Worm (Caenorhabditis elegans) whole organism, L1 larva: ENCODE data around the gene F26F12.3.

ENCODE experiments used
- C16A3.4 ChIP-seq: fragments of 150-350 bp; optimal IDR thresholded peaks from 2 replicates; lab custom pipeline; 2014; ENCODE audit warnings: missing biosample characterization, missing genetic modification characterization
- F16B12.6 ChIP-seq: fragments of 150-350 bp; optimal IDR thresholded peaks from 2 replicates; lab custom pipeline; 2014; ENCODE audit warnings: missing biosample characterization, missing genetic modification characterization
- blmp-1 ChIP-seq: fragments of 150-350 bp; optimal IDR thresholded peaks from 2 replicates; lab custom pipeline; 2014; ENCODE audit warnings: missing biosample characterization, missing genetic modification characterization
- dsc-1 ChIP-seq: sonication (generic microtip); optimal IDR thresholded peaks from 2 replicates; lab custom pipeline; 2016; ENCODE audit warnings: mild to moderate bottlenecking, missing genetic modification characterization, missing compliant biosample characterization
- efl-1 ChIP-seq, 4 experiments: fragments of 150-350 bp; optimal IDR thresholded peaks in 3 of 4; peaks in 1 of 4; 1 replicate in 1 of 4; 2 replicates in 3 of 4; lab custom pipeline; 2014; ENCODE audit warnings: missing biosample characterization in 2 of 4, missing genetic modification characterization in 2 of 4, missing genetic modification reagents in 2 of 4
- efl-3 ChIP-seq: fragments of 200-800 bp; sonication (Bioruptor generic); optimal IDR thresholded peaks from 2 replicates; lab custom pipeline; 2018; ENCODE audit warnings: mild to moderate bottlenecking, missing genetic modification characterization, missing compliant biosample characterization
- fkh-4 ChIP-seq: sonication (generic microtip); optimal IDR thresholded peaks from 2 replicates; lab custom pipeline; 2016; ENCODE audit warnings: missing compliant biosample characterization, missing genetic modification characterization, borderline replicate concordance
- fkh-8 ChIP-seq: sonication (generic microtip); optimal IDR thresholded peaks from 2 replicates; lab custom pipeline; 2016; ENCODE audit warnings: mild to moderate bottlenecking, missing genetic modification characterization, missing compliant biosample characterization
- fos-1 ChIP-seq: fragments of 150-350 bp; optimal IDR thresholded peaks from 2 replicates; lab custom pipeline; 2014; ENCODE audit warnings: missing biosample characterization, missing genetic modification characterization
- grh-1 ChIP-seq: fragments of 200-800 bp; sonication (Bioruptor generic); IDR thresholded peaks from 2 replicates; pipeline ENCODE4 v1.3.6; 2022; ENCODE audit warnings: missing genetic modification reagents, missing genetic modification characterization, missing compliant biosample characterization
- hlh-17 ChIP-seq: fragments of 200-800 bp; sonication (Bioruptor generic); optimal IDR thresholded peaks from 2 replicates; lab custom pipeline; 2018; ENCODE audit warnings: missing genetic modification characterization, mild to moderate bottlenecking, missing compliant biosample characterization, moderate library complexity, borderline replicate concordance
- hlh-4 ChIP-seq: sonication (generic microtip); optimal IDR thresholded peaks from 2 replicates; lab custom pipeline; 2016; ENCODE audit warnings: mild to moderate bottlenecking, missing genetic modification characterization, missing compliant biosample characterization
- irx-1 ChIP-seq: sonication (generic microtip); optimal IDR thresholded peaks from 2 replicates; lab custom pipeline; 2016; ENCODE audit warnings: missing genetic modification characterization, missing compliant biosample characterization
- isw-1 ChIP-seq: fragments of 200-800 bp; sonication (Bioruptor generic); IDR thresholded peaks from 2 replicates; pipeline ENCODE4 v1.3.6; 2022; ENCODE audit warnings: missing genetic modification characterization, missing compliant biosample characterization
- lin-13 ChIP-seq: fragments of 150-350 bp; optimal IDR thresholded peaks from 2 replicates; lab custom pipeline; 2014; ENCODE audit warnings: missing biosample characterization, missing genetic modification reagents, missing genetic modification characterization
- lin-14 ChIP-seq: fragments of 200-800 bp; sonication (Bioruptor generic); optimal IDR thresholded peaks from 2 replicates; lab custom pipeline; 2018; ENCODE audit warnings: mild to moderate bottlenecking, missing genetic modification characterization, moderate library complexity, missing compliant biosample characterization
- lir-3 ChIP-seq: sonication (generic microtip); optimal IDR thresholded peaks from 2 replicates; lab custom pipeline; 2016; ENCODE audit warnings: mild to moderate bottlenecking, missing genetic modification characterization, moderate library complexity, missing compliant biosample characterization; ENCODE audit not compliant: poor library complexity
- mab-9 ChIP-seq: fragments of 200-800 bp; sonication (Bioruptor generic); IDR thresholded peaks from 2 replicates; pipeline ENCODE4 v1.3.6; 2022; ENCODE audit warnings: missing genetic modification reagents, missing genetic modification characterization, missing compliant biosample characterization
- mdl-1 ChIP-seq, 2 experiments: fragments of 150-350 bp; optimal IDR thresholded peaks; 2 replicates each; lab custom pipeline; 2014 to 2017; ENCODE audit warnings: missing biosample characterization in 2 of 2, missing genetic modification characterization in 2 of 2, inconsistent platforms in 1 of 2
- mef-2 ChIP-seq: fragments of 150-350 bp; optimal IDR thresholded peaks from 2 replicates; lab custom pipeline; 2014; ENCODE audit warnings: missing biosample characterization, missing genetic modification characterization
- mep-1 ChIP-seq: fragments of 150-350 bp; optimal IDR thresholded peaks from 2 replicates; lab custom pipeline; 2014; ENCODE audit warnings: missing biosample characterization, missing genetic modification characterization
- nhr-11 ChIP-seq: fragments of 150-350 bp; optimal IDR thresholded peaks from 2 replicates; lab custom pipeline; 2014; ENCODE audit warnings: missing biosample characterization, missing genetic modification characterization
- nhr-12 ChIP-seq: sonication (generic microtip); optimal IDR thresholded peaks from 2 replicates; lab custom pipeline; 2017; ENCODE audit warnings: missing biosample characterization, missing genetic modification characterization
- nhr-77 ChIP-seq: fragments of 150-350 bp; optimal IDR thresholded peaks from 2 replicates; lab custom pipeline; 2014; ENCODE audit warnings: missing biosample characterization, missing genetic modification characterization
- nhr-84 ChIP-seq: sonication (generic microtip); optimal IDR thresholded peaks from 2 replicates; lab custom pipeline; 2017; ENCODE audit warnings: missing biosample characterization, missing genetic modification characterization
- nhr-85 ChIP-seq: sonication (generic microtip); peaks from one replicate; lab custom pipeline; 2016; ENCODE audit warnings: missing genetic modification characterization, inconsistent platforms, missing compliant biosample characterization
- pag-3 ChIP-seq: sonication (generic microtip); optimal IDR thresholded peaks from 2 replicates; lab custom pipeline; 2017; ENCODE audit warnings: missing genetic modification characterization, mild to moderate bottlenecking, missing compliant biosample characterization, antibody characterized with exemption, borderline replicate concordance; ENCODE audit not compliant: insufficient read depth
- snpc-4 ChIP-seq: fragments of 150-350 bp; optimal IDR thresholded peaks from 2 replicates; lab custom pipeline; 2014; ENCODE audit warnings: missing biosample characterization, missing genetic modification characterization
- sox-4 ChIP-seq: sonication (generic microtip); optimal IDR thresholded peaks from 2 replicates; lab custom pipeline; 2016; ENCODE audit warnings: missing genetic modification characterization, missing compliant biosample characterization
- sup-37 ChIP-seq: fragments of 200-800 bp; sonication (Bioruptor generic); optimal IDR thresholded peaks from 2 replicates; lab custom pipeline; 2018; ENCODE audit warnings: mild to moderate bottlenecking, missing genetic modification characterization, missing compliant biosample characterization
- swsn-7 ChIP-seq: sonication (generic microtip); optimal IDR thresholded peaks from 2 replicates; lab custom pipeline; 2016; ENCODE audit warnings: missing genetic modification characterization, missing compliant biosample characterization
- tbx-2 ChIP-seq: sonication (generic microtip); optimal IDR thresholded peaks from 2 replicates; lab custom pipeline; 2016; ENCODE audit warnings: missing genetic modification characterization, missing compliant biosample characterization
- tlp-1 ChIP-seq: fragments of 150-350 bp; optimal IDR thresholded peaks from 2 replicates; lab custom pipeline; 2014; ENCODE audit warnings: missing biosample characterization, missing genetic modification characterization
- unc-62 ChIP-seq: fragments of 150-350 bp; optimal IDR thresholded peaks from 2 replicates; lab custom pipeline; 2014; ENCODE audit warnings: missing biosample characterization, missing genetic modification reagents, missing genetic modification characterization
- xbp-1 ChIP-seq: sonication (generic microtip); optimal IDR thresholded peaks from 2 replicates; lab custom pipeline; 2016; ENCODE audit warnings: missing genetic modification characterization, missing compliant biosample characterization
- zag-1 ChIP-seq: fragments of 150-350 bp; optimal IDR thresholded peaks from 2 replicates; lab custom pipeline; 2014; ENCODE audit warnings: missing biosample characterization, missing genetic modification characterization
- ztf-11 ChIP-seq, 2 experiments: sonication (generic microtip); optimal IDR thresholded peaks; 2 replicates each; lab custom pipeline; 2016 to 2017; ENCODE audit warnings: missing genetic modification characterization in 2 of 2, missing biosample characterization in 1 of 2, missing compliant biosample characterization in 1 of 2

F26F12.3 gene

DNA sequence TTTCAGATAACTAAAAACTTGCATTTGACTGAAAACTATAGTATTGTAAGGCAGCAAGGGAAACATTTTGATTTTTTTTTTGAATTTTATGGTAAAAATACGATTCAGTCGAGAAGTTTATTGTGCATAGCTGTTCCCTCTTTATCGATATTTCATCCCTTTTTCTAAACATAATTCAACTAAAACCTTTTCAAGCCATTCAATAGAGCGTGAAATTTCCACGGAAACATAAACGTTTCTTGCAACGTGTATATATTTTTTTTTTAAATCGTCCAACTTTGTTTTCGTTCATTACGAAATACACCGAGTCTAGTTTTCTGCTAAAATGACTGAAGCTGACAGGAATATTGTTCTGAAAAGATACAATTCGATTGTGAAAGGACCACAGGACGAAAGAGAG is 26.2 kb upstream of the F26F12.3 start, which contains the start of gene C02G6.2:
C02G6.2 (plus strand) TSS at position 301 of the 400 bp plus-strand sequence.
- TF ChIP-seq nhr-84 (tag; lab: Kevin White, UChicago) (no peak), nhr-12 (tag; lab: Kevin White, UChicago) (no peak), mdl-1 (tag; optimal IDR thresholded peaks at IDR 0.05; lab: Kevin White, UChicago) (no peak), mep-1 (tag; lab: Kevin White, UChicago) (no peak), lin-14 (GFP tag; lab: Kevin White, UChicago) (no peak), fkh-8 (tag; lab: Kevin White, UChicago) (no peak), fkh-4 (tag; lab: Kevin White, UChicago) (no peak), efl-3 (GFP tag; lab: Kevin White, UChicago) (no peak), mab-9 (GFP tag; lab: Robert Waterston, UW) (no peak), nhr-77 (no peak), xbp-1 (tag; lab: Kevin White, UChicago) (no peak), pag-3 (tag; lab: Kevin White, UChicago) (no peak), nhr-11 (tag; lab: Kevin White, UChicago) (no peak), irx-1 (tag; lab: Kevin White, UChicago) (no peak)

ce11 chrV:5869227-5869626 is 23.7 kb upstream of the F26F12.3 start, which contains the start of gene F26F12.4:
TSS of gene F26F12.4 (minus strand) at chrV:5869327.
- no peak for TF ChIP-seq mdl-1 (tag; optimal IDR thresholded peaks at IDR 0.05; lab: Kevin White, UChicago)
- no peak for TF ChIP-seq lin-13 (GFP tag; lab: Kevin White, UChicago)
- TF ChIP-seq snpc-4 (tag; lab: Kevin White, UChicago) = no peak
- no peak for TF ChIP-seq efl-1 (optimal IDR thresholded peaks at IDR 0.05; lab: Kevin White, UChicago)
- no peak for TF ChIP-seq efl-1 (GFP tag; optimal IDR thresholded peaks at IDR 0.05 in 1 of 2; lab: Kevin White, UChicago)
- TF ChIP-seq hlh-4 (tag; lab: Kevin White, UChicago) = no peak
- no peak for TF ChIP-seq C16A3.4 (tag; lab: Kevin White, UChicago)
- TF ChIP-seq mab-9 (GFP tag; lab: Robert Waterston, UW) = no peak
- TF ChIP-seq fos-1 (tag; lab: Kevin White, UChicago) = no peak

- no peak for TF ChIP-seq unc-62 (GFP tag; lab: Kevin White, UChicago)
- no peak for TF ChIP-seq F16B12.6 (tag; lab: Kevin White, UChicago)
- no peak for TF ChIP-seq mef-2
Observed at ce11 chrV:5865085-5865484, 19.6 kb upstream of the F26F12.3 start, which contains the start of gene F26F12.5. TSS of gene F26F12.5 (minus strand) at chrV:5865185.

DNA sequence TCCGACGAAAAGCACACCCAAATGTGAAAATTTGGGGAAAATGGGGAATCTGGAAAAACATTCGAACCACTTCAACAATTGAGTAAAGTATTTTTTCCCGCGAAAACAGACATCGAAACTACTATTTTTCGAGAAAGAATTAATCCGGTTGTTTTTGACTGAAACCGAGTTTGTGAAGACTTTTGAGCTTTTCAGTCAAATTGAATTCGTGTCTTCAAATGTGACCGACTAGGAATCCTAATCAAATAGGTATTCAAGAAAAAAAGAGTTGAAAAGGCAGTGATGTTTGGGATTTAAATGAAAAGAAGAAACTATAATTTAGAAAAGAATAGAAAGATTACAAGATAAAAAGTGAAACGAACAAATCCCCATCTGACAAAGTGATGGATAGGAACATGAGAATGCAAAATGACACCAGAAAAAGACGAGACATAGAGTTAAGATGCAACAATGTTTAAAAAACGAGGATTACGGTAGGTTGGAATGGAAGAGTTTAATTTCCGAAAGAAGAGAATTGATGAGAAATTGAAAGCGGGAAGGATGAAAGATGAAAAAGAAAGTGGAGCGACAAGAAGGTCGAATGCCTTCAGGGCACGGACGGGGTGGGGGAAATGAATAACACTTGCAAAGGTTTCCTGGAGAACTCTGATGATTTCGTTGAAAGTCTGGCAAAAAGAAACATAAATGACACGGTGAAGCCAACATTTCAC is 17.1 kb upstream of the F26F12.3 start, which contains the start of gene F26F12.8:
F26F12.8 (minus strand) TSS at position 51 of the 710 bp plus-strand sequence.
- TF ChIP-seq snpc-4 (tag; lab: Kevin White, UChicago) (no peak), tlp-1 (tag; lab: Kevin White, UChicago) (no peak), mab-9 (GFP tag; lab: Robert Waterston, UW) (no peak), blmp-1 (tag; lab: Kevin White, UChicago) (peak; percentile 59), tbx-2 (tag; lab: Kevin White, UChicago) (no peak), lin-14 (GFP tag; lab: Kevin White, UChicago) (peak; percentile 4), nhr-85 (peak; percentile 3), sup-37 (GFP tag; lab: Kevin White, UChicago) (no peak), isw-1 (GFP tag; lab: Robert Waterston, UW) (no peak), nhr-12 (tag; lab: Kevin White, UChicago) (no peak), ztf-11 (tag; optimal IDR thresholded peaks at IDR 0.05; lab: Kevin White, UChicago) (no peak)

- no peak for TF ChIP-seq swsn-7
- TF ChIP-seq dsc-1 (tag; lab: Kevin White, UChicago) = peak; percentile 78
- TF ChIP-seq lir-3 = no peak
- TF ChIP-seq zag-1 (tag; lab: Kevin White, UChicago) = no peak
- no peak for TF ChIP-seq grh-1 (GFP tag; lab: Robert Waterston, UW)
- TF ChIP-seq hlh-17 (GFP tag; lab: Kevin White, UChicago) = no peak
- no peak for TF ChIP-seq sox-4 (tag; lab: Kevin White, UChicago)
- no peak for TF ChIP-seq lin-13 (GFP tag; lab: Kevin White, UChicago)
Observed at ce11 chrV:5852084-5852483, 6.6 kb upstream of the F26F12.3 start.
